Fruit fly (Drosophila melanogaster) whole organism, adult: ENCODE results near the gene tj.

Experiments used
- CG11617 ChIP-seq: fragments of 200-800 bp; sonication (Bioruptor generic); optimal IDR thresholded peaks from 2 replicates; lab custom pipeline; 2017; ENCODE audit warnings: mild to moderate bottlenecking, missing biosample characterization, missing genetic modification reagents, missing genetic modification characterization
- CG12768 ChIP-seq: fragments of 200-800 bp; sonication (Bioruptor generic); optimal IDR thresholded peaks from 2 replicates; lab custom pipeline; 2017; ENCODE audit warnings: missing biosample characterization, missing genetic modification characterization, mild to moderate bottlenecking, moderate library complexity, missing genetic modification reagents
- CG14711 ChIP-seq: fragments of 200-800 bp; sonication (Bioruptor generic); optimal IDR thresholded peaks from 2 replicates; lab custom pipeline; 2018; ENCODE audit warnings: missing biosample characterization, mild to moderate bottlenecking, missing genetic modification characterization, moderate library complexity
- CG1620 ChIP-seq: fragments of 200-800 bp; sonication (Bioruptor generic); optimal IDR thresholded peaks from 2 replicates; lab custom pipeline; 2016; ENCODE audit warnings: missing biosample characterization, missing genetic modification characterization
- CG33017 ChIP-seq: fragments of 200-800 bp; sonication (Bioruptor generic); optimal IDR thresholded peaks from 2 replicates; lab custom pipeline; 2018; ENCODE audit warnings: missing biosample characterization, mild to moderate bottlenecking, missing genetic modification characterization, moderate library complexity
- CG5204 ChIP-seq: fragments of 200-800 bp; sonication (Bioruptor generic); optimal IDR thresholded peaks from 2 replicates; lab custom pipeline; 2016; ENCODE audit warnings: missing biosample characterization, missing genetic modification characterization
- CG7045 ChIP-seq: fragments of 200-800 bp; sonication (Bioruptor generic); optimal IDR thresholded peaks from 2 replicates; lab custom pipeline; 2017; ENCODE audit warnings: missing biosample characterization, mild to moderate bottlenecking, missing genetic modification characterization
- CG7101 ChIP-seq: fragments of 200-800 bp; sonication (Bioruptor generic); optimal IDR thresholded peaks from 2 replicates; lab custom pipeline; 2018; ENCODE audit warnings: missing biosample characterization, mild to moderate bottlenecking, missing genetic modification characterization, moderate library complexity
- Clk ChIP-seq: fragments of 200-800 bp; sonication (Bioruptor generic); optimal IDR thresholded peaks from 2 replicates; lab custom pipeline; 2017; ENCODE audit warnings: missing biosample characterization, missing genetic modification characterization
- Crg-1 ChIP-seq: fragments of 200-800 bp; sonication (Bioruptor generic); optimal IDR thresholded peaks from 2 replicates; lab custom pipeline; 2016; ENCODE audit warnings: missing biosample characterization, missing genetic modification characterization
- Hr96 ChIP-seq: fragments of 200-800 bp; sonication (Bioruptor generic); optimal IDR thresholded peaks from 2 replicates; lab custom pipeline; 2016; ENCODE audit warnings: missing biosample characterization, missing genetic modification characterization
- Mnt ChIP-seq: fragments of 200-800 bp; sonication (Bioruptor generic); optimal IDR thresholded peaks from 2 replicates; lab custom pipeline; 2016; ENCODE audit warnings: missing biosample characterization, mild to moderate bottlenecking, missing genetic modification characterization
- bab1 ChIP-seq: fragments of 200-800 bp; sonication (Bioruptor generic); optimal IDR thresholded peaks from 3 replicates; lab custom pipeline; 2019; ENCODE audit warnings: missing biosample characterization, mild to moderate bottlenecking, missing genetic modification characterization, moderate library complexity
- cic ChIP-seq: fragments of 200-800 bp; sonication (Bioruptor generic); optimal IDR thresholded peaks from 2 replicates; lab custom pipeline; 2017; ENCODE audit warnings: missing biosample characterization, mild to moderate bottlenecking, missing genetic modification characterization, moderate library complexity
- cnc ChIP-seq, 2 experiments: fragments of >200 bp; optimal IDR thresholded peaks; 2 replicates each; lab custom pipeline; 2017
- kay ChIP-seq: fragments of 200-800 bp; sonication (Bioruptor generic); peaks from one replicate; lab custom pipeline; 2016; ENCODE audit warnings: missing biosample characterization, missing genetic modification characterization, borderline replicate concordance
- ovo ChIP-seq: fragments of 200-800 bp; sonication (Bioruptor generic); optimal IDR thresholded peaks from 2 replicates; lab custom pipeline; 2016; ENCODE audit warnings: missing biosample characterization, missing genetic modification characterization
- pad ChIP-seq: fragments of 200-800 bp; sonication (Bioruptor generic); optimal IDR thresholded peaks from 3 replicates; lab custom pipeline; 2017; ENCODE audit warnings: missing biosample characterization, missing genetic modification characterization, mild to moderate bottlenecking, moderate library complexity, missing genetic modification reagents
- tj ChIP-seq: fragments of 200-800 bp; sonication (Bioruptor generic); optimal IDR thresholded peaks from 3 replicates; lab custom pipeline; 2017; ENCODE audit warnings: missing biosample characterization, mild to moderate bottlenecking, missing genetic modification characterization, moderate library complexity
- toe ChIP-seq: fragments of 200-800 bp; sonication (Bioruptor generic); optimal IDR thresholded peaks from 2 replicates; lab custom pipeline; 2016; ENCODE audit warnings: missing biosample characterization, missing genetic modification characterization

The tj gene

DNA sequence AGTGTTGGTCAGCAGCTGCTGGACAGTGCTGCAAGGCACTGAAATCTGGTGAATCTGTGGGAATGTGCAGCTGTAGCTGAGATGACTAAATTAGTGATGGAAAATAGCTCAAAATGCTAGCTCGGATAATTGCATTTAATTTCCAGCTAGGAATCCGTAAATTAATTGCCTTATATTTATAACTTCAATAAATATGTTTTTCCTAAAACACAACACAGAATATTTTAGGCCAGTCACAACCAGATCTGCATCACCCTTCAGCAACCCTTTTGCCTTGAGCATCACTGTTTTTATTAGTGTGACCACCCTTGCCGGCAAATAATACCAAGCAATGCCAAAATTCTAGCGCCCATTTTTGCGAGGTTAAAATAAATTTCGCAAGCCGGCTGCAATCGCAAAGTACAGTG lies 19.3 kb upstream of the tj start, which contains the start of gene Hs2st:
TSS of gene Hs2st (minus strand) at position 17 of the 407 bp plus-strand sequence.
- TF ChIP-seq pad (GFP tag; lab: Kevin White, UChicago) (peak; percentile 88), CG1620 (peak; percentile 98), CG7101 (tag; lab: Kevin White, UChicago) (peak; percentile 92), Mnt (GFP tag; lab: Kevin White, UChicago) (peak; percentile 91), toe (GFP tag; lab: Kevin White, UChicago) (peak; percentile 98), Clk (GFP tag; lab: Kevin White, UChicago) (peak; percentile 96), bab1 (GFP tag; lab: Kevin White, UChicago) (peak; percentile 91), cic (GFP tag; lab: Kevin White, UChicago) (peak; percentile 79), CG11617 (peak; percentile 95), CG14711 (tag; lab: Kevin White, UChicago) (peak; percentile 96), tj (peak; percentile 94), cnc (optimal IDR thresholded peaks at IDR 0.05; lab: Kevin White, UChicago) (no peak), CG12768 (GFP tag; lab: Kevin White, UChicago) (peak; percentile 95), CG7045 (GFP tag; lab: Kevin White, UChicago) (peak; percentile 90), kay (GFP tag; lab: Kevin White, UChicago) (no peak), ovo (peak; percentile 92), CG5204 (GFP tag; lab: Kevin White, UChicago) (peak; percentile 96), Crg-1 (peak; percentile 98), Hr96 (GFP tag; lab: Kevin White, UChicago) (peak; percentile 96), CG33017 (tag; lab: Kevin White, UChicago) (peak; percentile 85)

DNA sequence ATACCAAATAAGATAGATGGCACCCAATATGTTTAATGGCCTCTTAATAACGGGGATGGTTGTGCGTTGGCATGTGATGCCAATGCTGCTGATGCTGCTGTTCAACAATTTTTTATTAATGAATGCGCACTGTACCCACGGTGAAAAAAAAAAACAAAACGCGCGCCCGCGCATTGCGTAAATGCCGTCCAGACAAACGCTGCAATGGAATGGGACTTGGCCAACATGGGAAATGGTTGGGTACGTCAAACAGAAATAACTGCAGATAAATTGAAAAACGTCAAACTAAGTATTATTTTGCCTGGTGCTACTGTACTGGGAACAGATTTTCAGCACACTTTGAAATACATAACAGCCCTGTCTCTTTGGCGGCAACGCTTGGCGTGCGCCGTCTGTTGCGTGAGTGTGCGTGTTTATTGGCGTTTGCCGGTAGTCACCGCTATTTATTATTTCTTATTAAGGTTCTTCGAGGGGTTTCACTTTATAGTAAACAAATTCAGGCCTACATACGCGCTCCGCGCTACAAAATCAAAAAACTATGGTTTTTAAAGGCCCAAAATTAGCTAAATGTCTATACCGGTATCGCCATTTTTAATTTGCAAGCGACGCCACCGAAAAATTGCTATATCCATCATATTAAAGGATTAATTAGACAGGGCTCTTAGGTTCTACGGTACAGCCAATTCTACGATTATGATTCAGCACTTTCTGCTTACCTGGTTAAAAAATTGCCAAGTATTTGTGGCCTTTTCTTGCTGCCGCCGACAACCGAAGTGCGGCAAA lies 11.3 kb upstream of the tj start:
- TF ChIP-seq Hr96 (GFP tag; lab: Kevin White, UChicago): no peak
- peak; percentile 52 for TF ChIP-seq tj
- no peak for TF ChIP-seq CG1620
- no peak for TF ChIP-seq Clk (GFP tag; lab: Kevin White, UChicago)
- no peak for TF ChIP-seq CG7101 (tag; lab: Kevin White, UChicago)
- TF ChIP-seq CG14711 (tag; lab: Kevin White, UChicago): peak; percentile 20
- TF ChIP-seq Mnt (GFP tag; lab: Kevin White, UChicago): peak; percentile 67
- no peak for TF ChIP-seq CG5204 (GFP tag; lab: Kevin White, UChicago)
- no peak for TF ChIP-seq pad (GFP tag; lab: Kevin White, UChicago)
- TF ChIP-seq CG12768 (GFP tag; lab: Kevin White, UChicago): no peak
- no peak for TF ChIP-seq CG11617
- no peak for TF ChIP-seq CG7045 (GFP tag; lab: Kevin White, UChicago)
- peak; percentile 16 for TF ChIP-seq cic (GFP tag; lab: Kevin White, UChicago)
- no peak for TF ChIP-seq toe (GFP tag; lab: Kevin White, UChicago)
- TF ChIP-seq ovo: no peak
- no peak for TF ChIP-seq cnc (optimal IDR thresholded peaks at IDR 0.05; lab: Kevin White, UChicago)
- no peak for TF ChIP-seq kay (GFP tag; lab: Kevin White, UChicago)
- TF ChIP-seq CG33017 (tag; lab: Kevin White, UChicago): no peak
- TF ChIP-seq Crg-1: no peak
- TF ChIP-seq bab1 (GFP tag; lab: Kevin White, UChicago): no peak

DNA sequence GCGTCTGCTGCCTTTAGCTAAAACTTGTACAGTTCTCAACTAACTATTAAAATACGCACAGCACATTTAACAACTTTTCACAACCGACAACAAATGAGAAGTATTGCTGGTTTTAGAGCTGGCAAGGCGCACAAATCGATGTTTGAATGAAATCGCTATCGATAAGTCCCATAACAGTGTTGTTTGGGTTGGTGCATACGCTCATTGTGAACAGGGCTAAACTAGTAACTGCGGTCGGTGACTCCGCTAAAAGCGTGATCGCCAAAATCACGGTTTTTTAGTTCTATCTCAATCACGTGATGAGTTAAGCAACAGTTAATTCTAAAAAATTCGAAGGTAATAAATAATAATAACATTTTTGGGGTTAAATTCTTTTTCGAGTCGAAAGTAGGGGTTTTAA lies 10.7 kb upstream of the tj start, which contains the start of gene Top2:
TSS of gene Top2 (minus strand) at position 110 of the 400 bp plus-strand sequence.
- TF ChIP-seq pad (GFP tag; lab: Kevin White, UChicago) (peak; percentile 21), CG11617 (no peak), CG14711 (tag; lab: Kevin White, UChicago) (peak; percentile 11), cnc (optimal IDR thresholded peaks at IDR 0.05; lab: Kevin White, UChicago) (no peak), Clk (GFP tag; lab: Kevin White, UChicago) (no peak), CG12768 (GFP tag; lab: Kevin White, UChicago) (no peak), CG33017 (tag; lab: Kevin White, UChicago) (no peak), CG7045 (GFP tag; lab: Kevin White, UChicago) (no peak), Mnt (GFP tag; lab: Kevin White, UChicago) (peak; percentile 59), cic (GFP tag; lab: Kevin White, UChicago) (no peak), CG5204 (GFP tag; lab: Kevin White, UChicago) (peak; percentile 26), tj (no peak), bab1 (GFP tag; lab: Kevin White, UChicago) (peak; percentile 57), CG1620 (peak; percentile 30), ovo (no peak), toe (GFP tag; lab: Kevin White, UChicago) (peak; percentile 8), CG7101 (tag; lab: Kevin White, UChicago) (peak; percentile 33), kay (GFP tag; lab: Kevin White, UChicago) (no peak), Crg-1 (no peak), Hr96 (GFP tag; lab: Kevin White, UChicago) (no peak)

DNA sequence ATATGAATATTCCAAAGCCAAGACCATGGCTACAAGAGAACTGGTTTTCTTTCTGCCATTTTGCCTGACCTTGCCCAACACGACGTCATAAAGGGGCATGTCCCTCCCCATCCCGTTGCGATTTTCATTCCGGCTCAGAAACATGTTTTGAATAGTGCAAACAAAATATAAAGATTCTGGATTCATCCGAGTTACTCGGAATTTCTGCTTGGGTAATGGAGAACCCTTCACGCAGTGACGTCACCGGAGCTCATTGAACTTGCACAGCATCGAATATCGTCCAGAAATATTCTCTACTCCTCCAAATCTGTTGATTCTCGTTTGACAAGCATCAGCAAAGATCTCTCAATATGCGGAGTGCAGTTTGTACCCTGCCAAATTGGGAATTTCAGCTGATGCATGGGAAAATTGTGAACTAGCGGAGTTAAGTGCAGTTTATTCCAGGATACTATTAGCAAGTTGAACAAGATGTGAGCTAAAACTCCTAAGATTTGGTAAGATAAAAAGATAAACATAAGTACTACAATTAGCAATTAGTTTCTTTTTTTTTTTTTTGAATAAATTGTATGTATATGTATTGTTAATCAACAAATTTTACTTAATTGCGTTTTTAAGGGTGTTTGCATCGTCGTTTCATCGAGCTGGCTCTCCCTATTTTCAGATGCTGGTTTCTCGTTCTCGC lies 9.9 kb upstream of the tj start, which contains the start of gene CG10026:
TSS of gene CG10026 (plus strand) at position 187 of the 682 bp plus-strand sequence.
- TF ChIP-seq tj (peak; percentile 72), CG33017 (tag; lab: Kevin White, UChicago) (no peak), CG12768 (GFP tag; lab: Kevin White, UChicago) (peak; percentile 7), CG7045 (GFP tag; lab: Kevin White, UChicago) (no peak), cic (GFP tag; lab: Kevin White, UChicago) (no peak), CG1620 (no peak), pad (GFP tag; lab: Kevin White, UChicago) (no peak), bab1 (GFP tag; lab: Kevin White, UChicago) (no peak), CG14711 (tag; lab: Kevin White, UChicago) (no peak), ovo (no peak), kay (GFP tag; lab: Kevin White, UChicago) (peak; percentile 52), toe (GFP tag; lab: Kevin White, UChicago) (no peak), Crg-1 (no peak), Hr96 (GFP tag; lab: Kevin White, UChicago) (no peak), CG5204 (GFP tag; lab: Kevin White, UChicago) (no peak), CG11617 (no peak), Clk (GFP tag; lab: Kevin White, UChicago) (no peak), CG7101 (tag; lab: Kevin White, UChicago) (no peak), cnc (optimal IDR thresholded peaks at IDR 0.05; lab: Kevin White, UChicago) (no peak), Mnt (GFP tag; lab: Kevin White, UChicago) (no peak)
